Worm (Caenorhabditis elegans): Measurements from ENCODE around the gene K09D9.3.

K09D9.3 gene

ce11 chrV:4035811-4036210 lies 16.5 kb downstream of the K09D9.3 start, which contains the start of gene C49G7.13:
TSS of gene C49G7.13 (plus strand) at chrV:4036111.
- TF ChIP-seq eor-1 (tag; optimal IDR thresholded peaks at IDR 0.05) (no peak), nhr-76 (tag; optimal IDR thresholded peaks at IDR 0.05) (no peak), R02D3.7 (tag; optimal IDR thresholded peaks at IDR 0.05) (no peak), nhr-11 (tag; optimal IDR thresholded peaks at IDR 0.05) (no peak), elt-1 (tag; optimal IDR thresholded peaks at IDR 0.05) (no peak), nhr-28 (tag; optimal IDR thresholded peaks at IDR 0.05) (no peak), nhr-12 (tag; optimal IDR thresholded peaks at IDR 0.05) (no peak), ceh-16 (tag; optimal IDR thresholded peaks at IDR 0.05) (no peak), mdl-1 (tag; optimal IDR thresholded peaks at IDR 0.05) (no peak), mml-1 (tag; optimal IDR thresholded peaks at IDR 0.05) (no peak), fkh-2 (tag; optimal IDR thresholded peaks at IDR 0.05) (no peak), fos-1 (tag; optimal IDR thresholded peaks at IDR 0.05) (no peak), nhr-67 (tag; optimal IDR thresholded peaks at IDR 0.05) (no peak), unc-62 (GFP tag; optimal IDR thresholded peaks at IDR 0.05) (no peak), nhr-77 (tag; optimal IDR thresholded peaks at IDR 0.05) (no peak), nhr-25 (tag; optimal IDR thresholded peaks at IDR 0.05) (no peak)

- no peak for TF ChIP-seq elt-2 (tag; optimal IDR thresholded peaks at IDR 0.05)
- no peak for TF ChIP-seq R02D3.7 (tag; optimal IDR thresholded peaks at IDR 0.05)
- TF ChIP-seq tbx-2 (tag; optimal IDR thresholded peaks at IDR 0.05), result no peak
- no peak for TF ChIP-seq fkh-10 (GFP tag; optimal IDR thresholded peaks at IDR 0.05)
- TF ChIP-seq lin-39 (tag; optimal IDR thresholded peaks at IDR 0.05), result no peak
- no peak for TF ChIP-seq mml-1 (tag; optimal IDR thresholded peaks at IDR 0.05)
- TF ChIP-seq sea-2 (GFP tag; optimal IDR thresholded peaks at IDR 0.05), result no peak
- TF ChIP-seq nfya-1 (tag; optimal IDR thresholded peaks at IDR 0.05; ENCODE audit: insufficient read depth), result no peak
- no peak for TF ChIP-seq skn-1 (tag; optimal IDR thresholded peaks at IDR 0.05)
- no peak for TF ChIP-seq elt-3 (tag; optimal IDR thresholded peaks at IDR 0.05)
- no peak for TF ChIP-seq zag-1 (tag; optimal IDR thresholded peaks at IDR 0.05)
- TF ChIP-seq nhr-237 (tag; optimal IDR thresholded peaks at IDR 0.05), result no peak
Measured at ce11 chrV:4038110-4038509, 18.8 kb downstream of the K09D9.3 start, which contains the start of gene C49G7.12. TSS of gene C49G7.12 (plus strand) at chrV:4038410.

- TF ChIP-seq R02D3.7 (tag; optimal IDR thresholded peaks at IDR 0.05) (no peak), lin-39 (tag; optimal IDR thresholded peaks at IDR 0.05) (no peak), mdl-1 (tag; optimal IDR thresholded peaks at IDR 0.05) (no peak), nhr-237 (tag; optimal IDR thresholded peaks at IDR 0.05) (no peak), pqm-1 (tag; optimal IDR thresholded peaks at IDR 0.05) (no peak), mml-1 (tag; optimal IDR thresholded peaks at IDR 0.05) (no peak), nhr-67 (tag; optimal IDR thresholded peaks at IDR 0.05) (no peak), sea-2 (GFP tag; optimal IDR thresholded peaks at IDR 0.05) (no peak), nhr-43 (tag; optimal IDR thresholded peaks at IDR 0.05; ENCODE audit: poor library complexity, severe bottlenecking) (no peak), nhr-11 (tag; optimal IDR thresholded peaks at IDR 0.05) (no peak), skn-1 (tag; optimal IDR thresholded peaks at IDR 0.05) (no peak)
Measured at ce11 chrV:4038557-4038956, 19.3 kb downstream of the K09D9.3 start.

- no peak for TF ChIP-seq mml-1 (tag; optimal IDR thresholded peaks at IDR 0.05)
- TF ChIP-seq jun-1 (tag; optimal IDR thresholded peaks at IDR 0.05), result no peak
- no peak for TF ChIP-seq fos-1 (tag; optimal IDR thresholded peaks at IDR 0.05)
- no peak for TF ChIP-seq nhr-76 (tag; optimal IDR thresholded peaks at IDR 0.05)
- TF ChIP-seq nhr-28 (tag; optimal IDR thresholded peaks at IDR 0.05), result no peak
- TF ChIP-seq snpc-4 (tag; optimal IDR thresholded peaks at IDR 0.05), result no peak
- no peak for TF ChIP-seq nhr-23 (tag; optimal IDR thresholded peaks at IDR 0.05)
- TF ChIP-seq ceh-9 (tag; optimal IDR thresholded peaks at IDR 0.05), result no peak
- TF ChIP-seq fkh-2 (tag; optimal IDR thresholded peaks at IDR 0.05), result no peak
- no peak for TF ChIP-seq nhr-77 (tag; optimal IDR thresholded peaks at IDR 0.05)
- no peak for TF ChIP-seq zag-1 (tag; optimal IDR thresholded peaks at IDR 0.05)
- TF ChIP-seq hmg-11 (tag; optimal IDR thresholded peaks at IDR 0.05), result no peak
- no peak for TF ChIP-seq egl-27 (tag; optimal IDR thresholded peaks at IDR 0.05)
- no peak for TF ChIP-seq nfya-1 (tag; optimal IDR thresholded peaks at IDR 0.05; ENCODE audit: insufficient read depth)
- TF ChIP-seq ZK546.5 (tag; optimal IDR thresholded peaks at IDR 0.05), result no peak
- TF ChIP-seq unc-62 (GFP tag; optimal IDR thresholded peaks at IDR 0.05), result no peak
Measured at ce11 chrV:4041853-4042424, 22.7 kb downstream of the K09D9.3 start, which contains the start of the genes C49G7.10 and irg-2. TSS of gene C49G7.10 (minus strand) at chrV:4042021. TSS of gene irg-2 (plus strand) at chrV:4042181.
